Worm (Caenorhabditis elegans): Measurements from ENCODE around the gene Y39H10B.3.

DNA sequence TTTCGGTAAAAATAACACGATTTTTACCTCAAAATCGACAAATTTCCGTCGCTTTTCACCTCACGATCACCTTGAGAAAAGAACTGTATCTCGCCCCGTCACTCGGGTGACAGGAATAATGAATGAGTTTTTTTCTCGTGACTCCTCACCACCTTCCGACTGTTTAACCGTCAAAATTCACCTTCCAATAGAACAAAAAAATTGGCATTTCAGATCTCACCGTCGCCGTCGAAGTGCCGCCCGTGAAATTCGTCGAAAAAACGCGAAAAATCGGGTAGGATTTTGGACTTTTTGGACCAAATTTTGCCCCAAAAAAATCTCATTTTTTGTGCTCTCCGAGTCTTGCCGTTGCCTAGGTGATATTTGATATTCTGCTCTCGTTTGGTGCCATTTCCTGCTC, 16.3 kb downstream of the Y39H10B.3 start, which contains the start of gene unc-132:
- TF ChIP-seq him-1 (tag; optimal IDR thresholded peaks at IDR 0.05) (no peak), dao-5 (tag; optimal IDR thresholded peaks at IDR 0.05) (no peak)
